Fruit fly (Drosophila melanogaster): ENCODE results near the gene p-cup.

The p-cup gene

DNA sequence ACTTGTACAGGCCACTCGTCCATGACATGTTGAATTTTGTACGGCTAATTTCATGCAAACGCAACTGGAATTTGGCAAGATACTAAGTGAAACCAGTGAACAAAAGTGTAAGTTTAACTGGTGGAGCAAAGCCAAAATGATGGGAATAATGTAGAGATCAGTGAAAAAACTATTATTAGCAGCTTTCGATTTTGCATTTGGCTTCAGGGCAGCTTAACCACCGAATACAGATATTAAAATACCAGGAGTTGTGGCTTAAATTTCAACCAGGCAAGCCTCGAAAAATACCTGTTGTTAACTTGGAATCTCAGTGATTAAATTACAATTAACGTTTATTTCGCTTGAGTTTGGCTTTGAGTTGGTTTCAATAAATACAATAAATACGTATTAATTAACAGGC is at the start of gene p-cup:
TSS of gene p-cup (minus strand) at position 101 of the 400 bp plus-strand sequence.
- TF ChIP-seq CTCF (optimal IDR thresholded peaks at IDR 0.05) (no peak), CG8478 (optimal IDR thresholded peaks at IDR 0.05) (no peak)

DNA sequence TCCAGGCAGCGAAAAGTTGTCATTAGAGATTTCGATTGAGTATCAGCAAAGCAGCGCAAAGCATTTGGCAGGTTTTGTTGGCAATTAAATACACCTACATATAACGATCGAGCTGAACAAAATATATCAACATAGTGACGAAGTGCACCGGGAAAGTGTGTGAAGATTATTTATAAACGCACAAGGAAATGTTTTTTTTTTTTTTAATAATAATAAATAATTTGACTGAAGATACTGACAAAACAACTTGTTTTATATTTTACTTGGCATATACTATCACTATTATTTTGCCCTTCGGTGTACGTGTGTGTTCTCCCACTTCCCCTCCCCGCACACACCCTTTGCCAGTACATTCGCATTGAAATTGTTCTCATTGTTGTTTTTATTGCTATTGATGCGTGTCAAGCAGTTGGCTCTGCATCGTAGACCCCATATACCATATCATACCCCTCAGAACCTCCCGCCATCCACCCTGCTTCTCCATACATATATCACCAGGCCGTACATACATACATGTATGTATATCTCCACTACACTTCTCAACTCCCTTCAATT is 46.7 kb upstream of the p-cup start:
- TF ChIP-seq CG8478 (optimal IDR thresholded peaks at IDR 0.05) (no peak), CTCF (optimal IDR thresholded peaks at IDR 0.05) (no peak)

DNA sequence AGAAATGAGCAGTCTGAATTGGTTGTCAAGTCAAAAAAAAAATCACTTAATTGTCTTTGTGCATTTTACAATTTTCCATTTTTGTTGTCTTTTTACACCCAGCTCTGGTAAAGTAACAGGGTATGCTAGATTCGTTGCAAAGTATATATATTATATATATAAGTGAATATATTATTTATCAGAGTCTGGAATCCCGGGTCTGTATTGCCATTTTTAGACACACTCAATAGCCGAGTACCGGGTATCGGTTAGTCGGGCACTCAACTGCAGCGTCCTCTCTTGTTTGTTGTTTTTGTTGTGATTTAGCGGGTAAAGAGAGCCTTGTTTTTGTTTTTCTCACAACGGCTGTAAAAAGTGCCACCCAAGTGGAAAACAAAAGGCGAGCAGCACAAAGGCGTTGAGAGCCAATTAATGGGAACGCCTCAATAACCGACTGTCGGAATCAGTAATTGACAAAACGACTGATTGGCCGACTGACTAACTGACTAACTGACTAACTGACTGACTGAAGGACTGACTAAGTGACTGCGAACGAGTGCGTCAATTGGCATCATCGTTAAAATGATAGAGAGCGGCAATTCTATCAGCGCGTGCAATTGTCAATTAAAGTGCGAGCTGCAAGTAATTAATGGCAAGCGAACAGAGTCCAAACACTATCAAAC is 45.2 kb upstream of the p-cup start:
- TF ChIP-seq CTCF (optimal IDR thresholded peaks at IDR 0.05) (no peak), CG8478 (optimal IDR thresholded peaks at IDR 0.05) (no peak)

DNA sequence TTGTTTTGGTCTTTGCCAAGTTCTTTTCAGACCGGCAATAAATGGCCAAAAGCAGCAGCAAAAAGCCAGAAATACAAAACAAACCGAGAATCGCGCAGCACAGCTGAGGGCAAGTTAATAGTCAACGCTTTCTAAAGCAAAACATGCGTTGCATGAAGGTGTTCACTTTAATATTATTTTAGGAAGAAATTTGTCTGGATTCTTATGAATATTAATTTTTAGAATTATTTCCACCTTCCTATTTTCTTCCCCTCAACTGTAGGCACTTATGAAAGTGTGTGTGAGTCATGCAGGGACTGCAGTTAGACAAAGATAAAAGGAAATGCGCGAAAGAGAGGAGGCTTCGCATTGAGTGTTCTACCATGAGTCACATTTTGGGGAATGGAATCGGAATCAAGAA is 42.6 kb upstream of the p-cup start:
- TF ChIP-seq CG8478 (optimal IDR thresholded peaks at IDR 0.05) (no peak), CTCF (optimal IDR thresholded peaks at IDR 0.05) (no peak)

DNA sequence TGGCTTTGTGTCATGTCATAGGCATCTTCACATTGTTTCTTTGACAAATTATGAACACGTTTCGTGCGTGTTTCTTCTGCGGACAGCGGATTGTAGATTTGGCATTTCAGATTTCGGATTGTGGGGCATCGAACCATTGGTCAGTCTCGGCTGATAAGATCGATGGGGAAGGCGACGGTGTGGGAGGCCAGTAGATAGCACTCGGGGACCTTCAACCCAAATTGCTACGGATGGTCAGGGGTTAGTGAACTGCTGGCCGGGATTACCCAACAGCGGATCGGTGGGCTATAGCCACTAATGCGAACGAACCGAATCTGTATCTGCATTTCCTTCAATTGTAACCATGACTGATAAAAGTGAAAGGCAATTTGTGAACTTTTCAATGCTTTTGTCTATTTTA is 41.9 kb upstream of the p-cup start:
- TF ChIP-seq CG8478 (optimal IDR thresholded peaks at IDR 0.05): no peak
- TF ChIP-seq CTCF (optimal IDR thresholded peaks at IDR 0.05): no peak

DNA sequence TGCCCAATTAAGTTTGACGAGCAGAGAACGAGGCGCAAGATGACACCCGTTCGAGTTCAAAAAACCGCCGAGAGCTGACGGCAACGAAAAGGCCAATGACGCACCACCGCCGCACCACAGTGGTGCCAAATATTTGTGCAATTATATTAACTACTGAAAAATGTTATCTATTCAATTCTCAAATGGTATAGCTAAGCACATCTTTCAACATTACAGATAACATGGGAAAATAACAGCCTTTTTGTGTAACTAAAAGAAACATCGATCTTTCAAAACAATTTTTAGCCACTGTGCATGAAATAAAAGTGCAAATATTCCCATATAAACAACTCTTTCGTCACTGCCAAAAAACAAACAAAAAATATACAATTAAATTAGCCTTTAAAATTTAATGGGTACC is 41.3 kb upstream of the p-cup start:
- TF ChIP-seq CTCF (optimal IDR thresholded peaks at IDR 0.05): no peak
- no peak for TF ChIP-seq CG8478 (optimal IDR thresholded peaks at IDR 0.05)

DNA sequence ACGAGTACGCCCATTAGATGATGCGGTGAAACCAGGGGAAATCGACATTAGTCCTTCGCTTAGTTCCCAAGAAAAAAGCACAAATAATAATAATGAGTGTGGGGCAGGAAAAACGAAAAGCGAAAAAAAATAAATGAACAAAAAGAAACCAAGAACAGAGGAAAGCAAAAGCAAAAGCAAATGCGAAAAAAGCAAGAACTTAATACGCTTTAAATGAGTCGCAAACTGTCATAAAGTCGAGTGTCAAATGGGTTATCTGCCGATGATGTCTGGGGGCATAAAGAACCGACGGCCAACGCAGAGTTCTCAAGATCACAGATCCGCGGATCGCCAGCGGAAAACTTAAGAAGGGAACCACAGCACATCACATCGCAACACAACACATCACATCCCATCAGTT is 39.8 kb upstream of the p-cup start:
- TF ChIP-seq CG8478 (optimal IDR thresholded peaks at IDR 0.05) (no peak), CTCF (optimal IDR thresholded peaks at IDR 0.05) (no peak)

DNA sequence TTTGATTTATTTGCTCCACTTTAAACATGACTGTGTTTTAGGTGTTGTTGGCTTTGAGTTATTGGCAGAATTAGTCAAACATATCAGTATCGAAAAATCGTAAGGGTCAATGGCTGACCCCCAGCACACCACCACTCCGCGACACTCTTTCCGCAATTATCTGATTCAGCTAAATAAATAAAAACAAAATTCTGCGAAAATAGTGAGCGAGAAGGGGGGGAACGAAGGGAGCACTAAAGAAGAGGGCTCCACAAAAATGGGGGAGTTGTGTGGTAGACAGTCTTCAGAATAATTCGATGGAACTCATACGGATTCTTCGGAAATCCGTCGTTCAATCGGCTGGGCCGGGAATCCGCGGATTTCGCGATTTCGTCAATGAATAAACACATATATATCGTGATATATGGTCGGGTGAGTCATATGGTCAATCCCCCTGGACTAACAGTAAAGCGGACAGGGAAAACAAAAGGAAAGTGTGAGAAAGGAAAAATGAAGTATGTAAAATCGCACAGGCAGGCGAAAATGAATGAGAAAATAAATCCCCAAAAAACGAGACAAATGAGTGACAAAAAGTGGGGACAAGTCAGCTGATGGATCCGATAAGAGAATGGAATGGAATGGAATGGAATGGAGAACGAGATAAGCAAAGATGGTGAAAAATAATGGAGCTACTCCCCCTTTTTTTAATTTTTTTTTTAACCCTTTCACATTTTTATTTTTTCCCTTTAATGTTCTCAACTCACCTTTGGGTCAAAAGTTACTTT is 36.9 kb upstream of the p-cup start:
- TF ChIP-seq CG8478 (optimal IDR thresholded peaks at IDR 0.05): no peak
- TF ChIP-seq CTCF (optimal IDR thresholded peaks at IDR 0.05): no peak

DNA sequence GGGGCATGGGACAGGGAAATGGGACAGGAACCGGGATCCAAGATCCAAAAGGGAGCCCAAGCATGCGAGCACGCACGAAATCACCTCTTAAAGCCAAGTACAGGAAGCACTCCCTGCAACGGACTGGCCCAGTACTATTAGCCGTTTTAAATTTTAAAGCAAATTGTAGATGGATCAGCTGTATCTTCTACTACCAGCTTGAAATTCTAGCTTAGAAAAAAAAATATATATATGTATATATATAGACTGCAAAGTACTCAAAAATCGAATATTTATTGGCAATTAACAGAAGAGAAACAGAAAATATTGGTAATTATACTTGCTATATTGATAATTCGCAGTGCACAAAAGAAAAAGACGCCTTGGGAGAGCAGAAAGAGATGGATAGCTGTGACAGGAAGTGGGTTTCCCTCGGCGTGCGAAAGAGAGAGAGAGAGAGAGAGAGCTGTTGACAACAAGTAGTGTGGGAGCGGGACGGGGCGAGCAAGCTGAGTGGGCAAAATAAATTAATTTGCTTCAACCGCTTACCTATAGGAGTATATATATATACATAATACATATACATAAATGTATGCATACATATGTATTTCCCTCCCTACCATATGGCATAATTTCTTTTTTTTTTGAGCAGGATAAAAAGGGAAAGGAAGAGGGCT is 35.7 kb upstream of the p-cup start:
- TF ChIP-seq CTCF (optimal IDR thresholded peaks at IDR 0.05) (no peak), CG8478 (optimal IDR thresholded peaks at IDR 0.05) (no peak)

DNA sequence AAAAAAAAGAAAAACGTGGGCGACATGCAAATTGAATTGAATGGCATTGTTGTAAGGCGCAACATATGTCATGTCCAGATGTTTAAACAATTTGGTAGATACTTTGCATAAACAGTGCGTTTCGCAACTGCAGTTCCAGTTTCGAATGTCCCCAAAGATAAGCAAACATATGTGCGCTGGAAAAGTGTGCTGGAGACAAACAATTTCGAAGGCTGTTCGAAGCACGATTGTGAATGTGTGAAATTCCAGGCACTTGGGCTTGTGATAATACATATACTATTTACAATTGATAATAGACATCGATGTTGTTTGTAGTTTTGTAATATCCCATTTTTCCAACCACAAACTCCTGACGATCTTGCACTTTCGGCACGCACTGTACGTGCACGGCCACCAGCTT is 34.2 kb upstream of the p-cup start:
- TF ChIP-seq CTCF (optimal IDR thresholded peaks at IDR 0.05) (no peak), CG8478 (optimal IDR thresholded peaks at IDR 0.05) (no peak)

DNA sequence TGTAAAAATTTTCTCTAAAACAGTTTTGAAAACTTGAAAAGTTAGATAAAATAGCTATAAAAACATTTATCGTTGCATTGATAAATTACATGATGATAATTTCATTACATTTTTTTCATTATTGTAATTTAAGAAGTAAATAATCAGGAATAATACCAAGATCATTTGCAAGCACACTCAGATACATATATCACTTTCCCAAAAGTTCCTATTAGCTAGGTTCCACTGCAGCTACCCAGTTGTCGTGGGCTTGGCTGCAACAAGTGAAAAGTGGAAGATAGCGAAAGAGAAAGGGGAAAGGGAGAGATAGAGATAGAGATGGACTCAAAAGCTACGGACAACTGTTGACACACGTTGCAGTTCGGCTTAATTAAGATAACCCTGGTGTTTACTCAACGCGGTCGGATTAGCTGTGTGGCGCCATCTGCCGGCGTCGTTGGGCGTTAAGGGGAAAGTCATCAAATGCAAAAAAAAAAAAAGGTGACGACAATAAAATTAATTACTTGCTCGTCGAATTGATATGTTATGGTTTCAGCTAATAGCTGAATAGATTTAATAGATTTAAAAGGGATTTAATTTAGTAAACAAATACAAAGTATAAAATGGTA is 33.2 kb upstream of the p-cup start:
- TF ChIP-seq CTCF (optimal IDR thresholded peaks at IDR 0.05) (peak; percentile 72 to 73), CG8478 (optimal IDR thresholded peaks at IDR 0.05) (no peak)

DNA sequence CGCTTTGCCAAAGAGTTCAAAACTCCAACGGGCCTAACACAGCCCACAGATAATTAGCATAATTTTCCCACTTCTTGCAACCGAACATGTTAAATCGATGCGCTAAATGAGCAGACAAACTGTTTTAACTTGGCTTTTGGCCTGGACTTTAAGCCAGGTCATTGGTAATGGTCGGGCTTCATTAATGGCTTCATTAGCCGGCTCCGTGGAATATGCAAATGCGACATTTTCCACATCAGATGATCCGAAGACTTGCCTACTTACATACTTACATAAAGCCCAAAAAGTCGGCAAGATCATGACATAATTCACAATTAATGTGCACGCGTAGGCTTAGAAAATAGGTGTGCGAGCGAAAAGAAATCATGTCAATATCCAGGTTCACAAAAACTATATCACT is 29.8 kb upstream of the p-cup start:
- TF ChIP-seq CTCF (optimal IDR thresholded peaks at IDR 0.05) (no peak), CG8478 (optimal IDR thresholded peaks at IDR 0.05) (no peak)

DNA sequence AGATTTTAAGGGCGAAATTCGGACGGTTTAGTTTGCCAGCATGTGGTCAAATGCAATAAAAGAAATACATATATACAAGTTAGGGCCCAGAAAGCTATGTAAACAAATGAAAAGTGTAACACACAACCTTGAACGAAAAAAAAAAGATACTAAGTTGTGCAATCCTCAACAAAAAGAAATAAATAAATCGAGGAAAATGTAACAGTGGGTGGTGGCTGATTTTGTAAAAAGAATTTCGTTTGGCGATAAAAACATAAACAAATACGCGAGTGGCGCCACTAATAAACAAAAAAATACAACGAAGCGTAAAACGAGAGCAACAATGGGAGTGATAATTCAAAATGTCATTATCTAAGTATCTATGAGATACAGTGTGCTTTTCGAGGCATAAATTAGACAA is 28.4 kb upstream of the p-cup start:
- no peak for TF ChIP-seq CTCF (optimal IDR thresholded peaks at IDR 0.05)
- no peak for TF ChIP-seq CG8478 (optimal IDR thresholded peaks at IDR 0.05)

DNA sequence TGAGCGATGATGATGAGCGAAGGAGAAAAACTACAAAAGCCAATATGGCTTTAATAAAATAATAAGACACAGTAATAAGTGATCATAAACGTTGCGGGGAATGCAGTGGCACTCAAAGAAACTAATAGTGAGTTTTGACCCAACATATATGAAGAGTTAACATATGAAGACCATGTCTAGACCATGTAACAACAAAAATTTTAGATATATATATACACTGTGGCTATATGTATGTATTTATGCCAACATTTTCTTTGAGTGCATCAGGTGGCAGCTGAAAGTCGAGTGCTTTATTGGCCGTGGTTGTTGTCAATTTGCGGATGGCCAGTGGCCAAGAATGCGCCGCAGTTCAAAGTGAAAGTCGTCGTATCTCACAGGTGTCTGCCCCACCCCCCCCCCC is 25.3 kb upstream of the p-cup start:
- no peak for TF ChIP-seq CG8478 (optimal IDR thresholded peaks at IDR 0.05)
- no peak for TF ChIP-seq CTCF (optimal IDR thresholded peaks at IDR 0.05)

DNA sequence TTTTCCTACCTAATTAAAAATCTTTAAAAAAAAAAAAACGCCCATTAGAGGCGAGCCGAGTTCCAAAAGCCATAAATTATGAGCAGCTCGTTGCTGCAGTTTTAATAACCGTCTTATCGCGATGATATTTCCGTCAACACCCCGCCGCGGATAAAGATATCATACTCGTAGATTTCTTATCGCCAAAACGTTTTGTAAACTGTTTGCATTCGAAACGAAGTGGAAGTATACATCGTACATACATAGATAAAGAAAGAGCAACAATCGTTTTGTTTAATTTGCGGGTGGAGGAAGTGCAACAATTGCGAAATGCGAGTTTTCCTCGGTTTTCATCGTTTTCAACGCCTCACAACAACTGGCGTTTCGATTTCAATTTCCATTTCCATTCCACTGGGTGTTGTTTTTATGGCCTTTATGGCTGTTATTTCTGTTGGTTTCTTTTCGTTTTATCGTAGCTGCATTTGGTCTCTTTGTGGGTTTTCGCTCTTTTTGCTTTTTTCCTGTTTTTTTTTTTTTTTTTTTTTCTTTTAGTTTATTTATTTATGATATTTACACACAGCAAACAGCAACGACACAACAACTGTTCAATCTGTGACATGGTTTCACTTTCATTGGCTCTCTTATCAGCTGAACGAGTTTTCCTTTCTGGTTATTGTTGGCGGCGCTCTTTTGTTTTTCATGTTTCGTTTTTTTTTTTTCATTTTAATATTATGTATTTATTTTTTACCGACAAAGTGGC is 24.5 kb upstream of the p-cup start:
- TF ChIP-seq CTCF (optimal IDR thresholded peaks at IDR 0.05): no peak
- TF ChIP-seq CG8478 (optimal IDR thresholded peaks at IDR 0.05): no peak

All from S2 (cell line).